Worm (Caenorhabditis elegans): ENCODE results near the gene K06B4.4.
"Not testable (repeated sequence)": the region's sequence is repeated elsewhere in the genome, so short reads cannot be mapped to it uniquely, and the experiment has no call there.

DNA sequence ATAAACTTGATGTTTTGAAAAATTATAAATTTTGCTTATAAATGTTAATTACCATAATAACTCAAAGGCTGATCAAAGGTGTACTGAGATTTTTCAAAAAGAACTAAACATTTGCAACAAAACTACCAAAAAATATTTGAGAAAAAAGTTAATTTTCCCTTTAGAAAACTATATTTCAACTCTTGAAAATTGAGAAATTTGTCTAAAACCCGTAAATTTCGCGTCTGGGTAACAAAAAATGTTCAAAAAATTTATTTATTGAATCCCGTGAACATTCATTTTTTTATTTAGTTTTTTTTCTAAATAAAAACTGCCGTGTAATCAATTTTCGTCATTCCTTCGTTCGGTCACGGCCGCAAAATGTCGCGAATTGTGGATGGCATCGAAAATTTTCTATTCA, 1.2 kb downstream of the K06B4.4 start, which contains the start of gene K06B4.15:
- not testable (repeated sequence) for TF ChIP-seq ztf-23 (GFP tag; IDR thresholded peaks at IDR 0.05); cog-1 (tag; optimal IDR thresholded peaks at IDR 0.05); ztf-29 (GFP tag; IDR thresholded peaks at IDR 0.05); med-1 (GFP tag; optimal IDR thresholded peaks at IDR 0.05; ENCODE audit: insufficient read depth); flt-1 (GFP tag; IDR thresholded peaks at IDR 0.05); T22C8.4 (GFP tag; IDR thresholded peaks at IDR 0.05); klf-2 (GFP tag; conservative IDR thresholded peaks at IDR 0.05)
